Worm (Caenorhabditis elegans) whole organism, L4/young adult: ENCODE measurements around the gene Y46G5A.23.

ENCODE experiments used
- dao-5 ChIP-seq: sonication (generic microtip); optimal IDR thresholded peaks from 2 replicates; lab custom pipeline; 2016; ENCODE audit warnings: missing genotype, missing genetic modification characterization, moderate library complexity, missing compliant biosample characterization
- him-1 ChIP-seq: sonication (generic microtip); optimal IDR thresholded peaks from 2 replicates; lab custom pipeline; 2016; ENCODE audit warnings: missing genotype, missing genetic modification reagents, missing genetic modification characterization, missing compliant biosample characterization

- no peak for TF ChIP-seq him-1 (tag; lab: Kevin White, UChicago)
- no peak for TF ChIP-seq dao-5 (tag; lab: Kevin White, UChicago)
Observed at ce11 chrII:12790392-12790791, 38.4 kb downstream of the Y46G5A.23 start.
